Fruit fly (Drosophila melanogaster): ENCODE results near the gene CG32512.

Gene CG32512

dm6 chrX:21044831-21045447 is 22.4 kb downstream of the CG32512 start, which contains the start of gene Cbs (continued):
- TF ChIP-seq schlank (tag; optimal IDR thresholded peaks at IDR 0.05) (no peak), Vsx1 (GFP tag; optimal IDR thresholded peaks at IDR 0.05) (no peak), zen2 (GFP tag; IDR thresholded peaks at IDR 0.05; ENCODE audit: partially characterized antibody) (no peak), vvl (GFP tag; IDR thresholded peaks at IDR 0.05) (peak; percentile 79), CG14014 (GFP tag; IDR thresholded peaks at IDR 0.05) (peak; percentile 57), CG8359 (GFP tag; optimal IDR thresholded peaks at IDR 0.05; ENCODE audit: borderline replicate concordance) (peak; percentile 15), CG9437 (GFP tag; optimal IDR thresholded peaks at IDR 0.05) (peak; percentile 76), NFAT (GFP tag; IDR thresholded peaks at IDR 0.05) (peak; percentile 81), tin (GFP tag; optimal IDR thresholded peaks at IDR 0.05) (peak; percentile 54), CG2712 (tag; optimal IDR thresholded peaks at IDR 0.05) (peak; percentile 49), jumu (GFP tag; optimal IDR thresholded peaks at IDR 0.05) (no peak), luna (GFP tag; optimal IDR thresholded peaks at IDR 0.05) (no peak), dpn (GFP tag; optimal IDR thresholded peaks at IDR 0.05) (peak; percentile 32 to 59), cwo (GFP tag; optimal IDR thresholded peaks at IDR 0.05) (peak; percentile 65), chm (GFP tag; IDR thresholded peaks at IDR 0.05) (peak; percentile 48; the same call in 1 of the 2 replicates), sens-2 (GFP tag; IDR thresholded peaks at IDR 0.05) (0 out of 2 replicates have a peak, but pooled peaks have one; percentile 12), Atf6 (GFP tag; IDR thresholded peaks at IDR 0.05) (peak; percentile 67), CG15269 (tag; optimal IDR thresholded peaks at IDR 0.05) (peak; percentile 70), CTCF (GFP tag; optimal IDR thresholded peaks at IDR 0.05) (no peak), dan (GFP tag; IDR thresholded peaks at IDR 0.05) (no peak), Nf-YC (tag; optimal IDR thresholded peaks at IDR 0.05) (peak; percentile 70), CG14050 (GFP tag; IDR thresholded peaks at IDR 0.05) (peak; percentile 73; the same call in 2 of the 3 replicates), sens (GFP tag) (peak; percentile 75), lilli (GFP tag; optimal IDR thresholded peaks at IDR 0.05) (peak; percentile 51), Kr (GFP tag; optimal IDR thresholded peaks at IDR 0.05) (no peak), CG2116 (GFP tag; optimal IDR thresholded peaks at IDR 0.05) (peak; percentile 1), ATbp (GFP tag; optimal IDR thresholded peaks at IDR 0.05) (peak; percentile 18), Bteb2 (GFP tag; optimal IDR thresholded peaks at IDR 0.05) (no peak), CoRest (tag; optimal IDR thresholded peaks at IDR 0.05) (peak; percentile 74), ap (GFP tag; IDR thresholded peaks at IDR 0.05) (peak; percentile 54; the same call in 1 of the 2 replicates), row (GFP tag; IDR thresholded peaks at IDR 0.05) (peak; percentile 86), phol (tag; optimal IDR thresholded peaks at IDR 0.05) (peak; percentile 50), Dll (GFP tag; IDR thresholded peaks at IDR 0.05; ENCODE audit: partially characterized antibody) (no peak), CG8478 (optimal IDR thresholded peaks at IDR 0.05) (no peak), Hr3 (GFP tag; optimal IDR thresholded peaks at IDR 0.05) (peak; percentile 43), lola (GFP tag; optimal IDR thresholded peaks at IDR 0.05) (peak in 1 of 3 experiments; percentile 68), CG32532 (GFP tag; IDR thresholded peaks at IDR 0.05) (peak; percentile 88), CG5953 (GFP tag; IDR thresholded peaks at IDR 0.05) (peak; percentile 48; the same call in 1 of the 2 replicates), Taf1 (GFP tag; IDR thresholded peaks at IDR 0.05) (peak; percentile 50; the same call in 1 of the 2 replicates), MTF-1 (GFP tag; optimal IDR thresholded peaks at IDR 0.05; ENCODE audit: borderline replicate concordance) (peak; percentile 12), ewg (GFP tag; optimal IDR thresholded peaks at IDR 0.05) (peak; percentile 49), CG2875 (GFP tag; optimal IDR thresholded peaks at IDR 0.05) (peak; percentile 19), Ptx1 (GFP tag; IDR thresholded peaks at IDR 0.05) (peak; percentile 67), run (tag; optimal IDR thresholded peaks at IDR 0.05) (no peak), CG7271 (tag; optimal IDR thresholded peaks at IDR 0.05) (no peak), org-1 (GFP tag; optimal IDR thresholded peaks at IDR 0.05) (peak; percentile 48), CG6813 (GFP tag; optimal IDR thresholded peaks at IDR 0.05) (peak; percentile 62), Stat92E (GFP tag; optimal IDR thresholded peaks at IDR 0.05) (no peak), Gsc (GFP tag; IDR thresholded peaks at IDR 0.05) (no peak), CG16815 (GFP tag; optimal IDR thresholded peaks at IDR 0.05) (peak; percentile 57)

Measured in whole organism, embryonic.